Worm (Caenorhabditis elegans): Measurements from ENCODE around the gene Y62H9A.12.

DNA sequence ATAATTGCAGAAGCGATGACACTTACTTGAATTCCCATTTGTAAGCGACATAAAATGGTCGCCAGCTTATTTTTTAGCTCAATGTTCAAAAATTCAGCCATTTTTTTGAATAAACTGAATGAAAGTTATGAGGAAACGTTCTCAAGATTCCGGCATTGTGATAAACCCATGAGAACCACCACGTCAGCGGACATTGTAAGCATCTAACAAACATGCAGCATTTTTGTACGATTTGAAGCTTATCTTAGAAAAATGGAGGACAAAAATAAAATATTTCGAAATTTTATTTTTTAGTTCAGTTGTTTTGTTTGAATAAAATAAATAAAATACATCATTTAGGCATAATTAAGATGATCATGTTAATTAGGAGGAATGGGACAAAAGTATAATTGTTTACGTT is 39.3 kb downstream of the Y62H9A.12 start, which contains the start of gene T08D10.4:
- TF ChIP-seq tbx-7 (tag; optimal IDR thresholded peaks at IDR 0.05) (no peak), ceh-31 (tag; optimal IDR thresholded peaks at IDR 0.05) (no peak), fkh-10 (GFP tag; optimal IDR thresholded peaks at IDR 0.05) (no peak), dve-1 (tag; optimal IDR thresholded peaks at IDR 0.05) (no peak), ama-1 (optimal IDR thresholded peaks at IDR 0.05) (no peak), fkh-6 (tag; optimal IDR thresholded peaks at IDR 0.05) (no peak)

Measured in whole organism, late embryonic.